Worm (Caenorhabditis elegans): Measurements from ENCODE around the gene F13H8.8.

F13H8.8 gene

ce11 chrII:6294261-6294660 is 26.4 kb upstream of the F13H8.8 start, which contains the start of gene mps-1:
TSS of gene mps-1 (minus strand) at chrII:6294361.
- TF ChIP-seq ztf-7 (tag; optimal IDR thresholded peaks at IDR 0.05): no peak
- TF ChIP-seq ama-1 (optimal IDR thresholded peaks at IDR 0.05): no peak

- TF ChIP-seq Y48G9A.11 (GFP tag; IDR thresholded peaks at IDR 0.05) (no peak), lsy-2 (tag; optimal IDR thresholded peaks at IDR 0.05) (no peak), nhr-111 (GFP tag; optimal IDR thresholded peaks at IDR 0.05) (no peak), lim-7 (GFP tag; IDR thresholded peaks at IDR 0.05) (no peak), T26A8.4 (GFP tag; IDR thresholded peaks at IDR 0.05) (no peak), madf-9 (GFP tag; conservative IDR thresholded peaks at IDR 0.05) (no peak), mdt-29 (GFP tag; IDR thresholded peaks at IDR 0.05) (no peak), ceh-20 (GFP tag; IDR thresholded peaks at IDR 0.05) (no peak), unc-62 (GFP tag; optimal IDR thresholded peaks at IDR 0.05 in 1 of 2) (no peak), unc-62 (tag; optimal IDR thresholded peaks at IDR 0.05) (no peak), mes-2 (tag; optimal IDR thresholded peaks at IDR 0.05; ENCODE audit: poor library complexity, severe bottlenecking) (no peak), nhr-6 (tag; optimal IDR thresholded peaks at IDR 0.05) (no peak), dpl-1 (GFP tag; optimal IDR thresholded peaks at IDR 0.05) (no peak), lir-3 (tag; optimal IDR thresholded peaks at IDR 0.05) (no peak), ceh-82 (tag; optimal IDR thresholded peaks at IDR 0.05) (no peak), hmg-1.1 (GFP tag; IDR thresholded peaks at IDR 0.05) (no peak)
These were observed 24.6 kb upstream of the F13H8.8 start, which contains the start of gene nyn-3 for ce11 chrII:6292527-6292926. TSS of gene nyn-3 (minus strand) at chrII:6292627.

- TF ChIP-seq ctbp-1 (GFP tag; IDR thresholded peaks at IDR 0.05): no peak
- no peak for TF ChIP-seq ceh-28 (tag; optimal IDR thresholded peaks at IDR 0.05)
- TF ChIP-seq mdl-1 (tag; optimal IDR thresholded peaks at IDR 0.05): peak in 1 of 2 experiments; percentile 26
- no peak for TF ChIP-seq tag-97 (GFP tag; IDR thresholded peaks at IDR 0.05)
- TF ChIP-seq hlh-30 (tag; optimal IDR thresholded peaks at IDR 0.05; ENCODE audit: insufficient read depth): peak; percentile 41
- TF ChIP-seq daf-8 (GFP tag; IDR thresholded peaks at IDR 0.05): no peak
- TF ChIP-seq lsy-2 (tag; optimal IDR thresholded peaks at IDR 0.05): no peak
- no peak for TF ChIP-seq lin-29 (GFP tag; IDR thresholded peaks at IDR 0.05)
- no peak for TF ChIP-seq nhr-41 (GFP tag; IDR thresholded peaks at IDR 0.05)
- no peak for TF ChIP-seq ceh-44 (GFP tag; IDR thresholded peaks at IDR 0.05)
- no peak for TF ChIP-seq F10B5.3 (tag; optimal IDR thresholded peaks at IDR 0.05)
- TF ChIP-seq hlh-11 (tag; optimal IDR thresholded peaks at IDR 0.05): peak; percentile 59
- peak; percentile 62 for TF ChIP-seq aha-1 (tag)
- peak; percentile 31 for TF ChIP-seq nhr-11 (tag; optimal IDR thresholded peaks at IDR 0.05)
- TF ChIP-seq zag-1 (tag; optimal IDR thresholded peaks at IDR 0.05): no peak
- no peak for TF ChIP-seq mep-1 (tag; optimal IDR thresholded peaks at IDR 0.05)
- TF ChIP-seq mxl-3 (GFP tag; optimal IDR thresholded peaks at IDR 0.05): peak; percentile 36
- TF ChIP-seq R02D3.7 (tag; optimal IDR thresholded peaks at IDR 0.05): no peak
- TF ChIP-seq pqm-1 (tag; optimal IDR thresholded peaks at IDR 0.05): peak; percentile 16
- peak in 1 of 2 experiments; percentile 88 for TF ChIP-seq daf-16 (GFP tag; optimal IDR thresholded peaks at IDR 0.05)
- no peak for TF ChIP-seq daf-16 (tag; optimal IDR thresholded peaks at IDR 0.05)
- no peak for TF ChIP-seq vab-7 (GFP tag; IDR thresholded peaks at IDR 0.05)
- no peak for TF ChIP-seq ceh-20 (GFP tag; IDR thresholded peaks at IDR 0.05)
- peak; percentile 56; the same call in 1 of the 2 replicates for TF ChIP-seq dmd-6 (GFP tag; IDR thresholded peaks at IDR 0.05)
- no peak for TF ChIP-seq daf-12 (tag; optimal IDR thresholded peaks at IDR 0.05)
These were observed 22.2 kb upstream of the F13H8.8 start, which contains the start of gene upb-1 for ce11 chrII:6290047-6290582. TSS of gene upb-1 (minus strand) at chrII:6290097.

All from whole organism, L4 larva.